Worm (Caenorhabditis elegans) whole organism, L1 larva: Measurements from ENCODE around the gene C28D4.4.

Source experiments
- C16A3.4 ChIP-seq: fragments of 150-350 bp; optimal IDR thresholded peaks from 2 replicates; lab custom pipeline; 2014; ENCODE audit warnings: missing biosample characterization, missing genetic modification characterization
- aly-2 ChIP-seq: fragments of 150-350 bp; optimal IDR thresholded peaks from 2 replicates; lab custom pipeline; 2014; ENCODE audit warnings: missing biosample characterization, missing genetic modification characterization
- ama-1 ChIP-seq: fragments of 150-350 bp; optimal IDR thresholded peaks from 2 replicates; lab custom pipeline; 2014
- blmp-1 ChIP-seq: fragments of 150-350 bp; optimal IDR thresholded peaks from 2 replicates; lab custom pipeline; 2014; ENCODE audit warnings: missing biosample characterization, missing genetic modification characterization
- ces-1 ChIP-seq: fragments of 150-350 bp; optimal IDR thresholded peaks from 2 replicates; lab custom pipeline; 2014; ENCODE audit warnings: missing biosample characterization, missing genetic modification reagents, missing genetic modification characterization
- nhr-47 ChIP-seq: sonication (generic microtip); optimal IDR thresholded peaks from 2 replicates; lab custom pipeline; 2016; ENCODE audit warnings: mild to moderate bottlenecking, missing genetic modification characterization, moderate library complexity, missing compliant biosample characterization
- nhr-77 ChIP-seq: fragments of 150-350 bp; optimal IDR thresholded peaks from 2 replicates; lab custom pipeline; 2014; ENCODE audit warnings: missing biosample characterization, missing genetic modification characterization
- pqm-1 ChIP-seq: sonication (generic microtip); optimal IDR thresholded peaks from 3 replicates; lab custom pipeline; 2017; ENCODE audit warnings: missing biosample characterization, missing genetic modification characterization
- snpc-4 ChIP-seq: fragments of 150-350 bp; optimal IDR thresholded peaks from 2 replicates; lab custom pipeline; 2014; ENCODE audit warnings: missing biosample characterization, missing genetic modification characterization
- unc-62 ChIP-seq: fragments of 150-350 bp; optimal IDR thresholded peaks from 2 replicates; lab custom pipeline; 2014; ENCODE audit warnings: missing biosample characterization, missing genetic modification reagents, missing genetic modification characterization
- vab-15 ChIP-seq: sonication (generic microtip); optimal IDR thresholded peaks from 2 replicates; lab custom pipeline; 2017; ENCODE audit warnings: missing genotype, mild to moderate bottlenecking, missing genetic modification characterization, missing compliant biosample characterization

DNA sequence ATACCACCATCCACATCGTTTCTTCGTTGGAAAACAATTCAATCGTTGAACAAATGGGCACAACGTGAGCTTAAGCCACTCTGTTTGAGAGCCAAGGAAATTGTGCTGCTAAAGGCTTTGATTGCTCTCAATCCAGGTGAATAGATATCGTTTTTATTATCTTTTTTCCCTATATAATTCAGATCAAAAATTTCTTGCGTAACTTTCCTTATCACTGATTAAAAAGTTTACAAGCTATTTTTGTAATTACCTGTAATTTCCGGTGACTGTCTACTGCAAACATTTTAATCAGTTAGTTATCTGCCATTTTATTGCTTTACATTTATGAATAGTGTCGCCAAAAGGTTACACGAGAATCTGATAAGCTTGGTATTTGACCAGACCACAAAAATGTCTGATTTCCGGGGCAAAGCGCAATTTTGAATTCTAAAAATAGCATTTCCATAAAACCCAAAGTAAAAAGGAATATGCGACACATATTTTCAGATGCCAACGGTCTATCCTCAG, 17.9 kb upstream of the C28D4.4 start:
- TF ChIP-seq aly-2 (tag; lab: Kevin White, UChicago), result no peak
- no peak for TF ChIP-seq nhr-77
- TF ChIP-seq nhr-47, result no peak
- TF ChIP-seq C16A3.4 (tag; lab: Kevin White, UChicago), result no peak
- TF ChIP-seq unc-62 (GFP tag; lab: Kevin White, UChicago), result no peak
- TF ChIP-seq blmp-1 (tag; lab: Kevin White, UChicago), result no peak
- no peak for TF ChIP-seq ces-1 (GFP tag; lab: Kevin White, UChicago)
- no peak for TF ChIP-seq snpc-4 (tag; lab: Kevin White, UChicago)
- no peak for TF ChIP-seq pqm-1 (tag; lab: Kevin White, UChicago)
- no peak for TF ChIP-seq ama-1 (lab: Kevin White, UChicago)
- TF ChIP-seq vab-15 (tag; lab: Kevin White, UChicago), result no peak
